Fruit fly (Drosophila melanogaster): ENCODE data around the gene Osi1.

Gene Osi1

DNA sequence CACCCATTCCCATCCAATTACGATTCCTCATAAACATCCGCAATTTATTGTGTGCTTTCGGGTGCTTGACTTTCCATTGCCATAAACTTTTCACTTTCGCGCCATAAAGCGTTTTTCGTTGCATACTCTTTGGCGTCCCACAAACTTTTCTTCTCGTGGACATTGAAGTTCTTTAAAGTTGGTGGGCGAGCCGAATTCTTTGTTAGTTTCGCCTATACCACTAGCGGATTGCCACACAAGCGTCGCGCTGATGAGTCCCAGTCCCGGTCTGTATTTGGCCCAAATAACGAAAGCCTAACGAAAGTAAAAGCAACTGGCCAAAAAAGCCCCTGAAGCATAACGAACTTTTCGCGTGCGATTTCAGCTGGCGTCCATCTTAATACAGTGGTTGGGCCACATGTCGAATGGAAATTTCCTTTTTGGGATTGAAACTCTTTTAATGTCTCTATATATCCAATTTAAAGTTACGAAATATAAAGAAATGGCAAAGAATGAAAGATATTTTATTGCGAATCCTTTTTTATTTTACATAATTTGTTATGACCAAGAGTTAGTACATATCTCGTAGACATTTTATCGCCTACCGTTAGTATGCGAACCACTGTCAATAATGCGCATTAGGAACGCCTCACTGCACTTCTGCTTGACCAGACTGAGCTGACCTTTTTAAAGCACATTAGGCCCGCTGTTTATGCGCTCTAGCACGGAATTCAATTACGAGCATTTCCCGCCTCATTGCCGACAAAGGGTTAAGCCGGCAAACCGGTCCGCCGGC is 37.1 kb downstream of the Osi1 start (continued):
- TF ChIP-seq CG1621 (tag; optimal IDR thresholded peaks at IDR 0.05) (no peak), OdsH (GFP tag; optimal IDR thresholded peaks at IDR 0.05) (peak; percentile 36), Ets21C (GFP tag; optimal IDR thresholded peaks at IDR 0.05) (peak; percentile 31), CG10631 (GFP tag; optimal IDR thresholded peaks at IDR 0.05) (peak; percentile 25), Sox15 (GFP tag; optimal IDR thresholded peaks at IDR 0.05) (no peak), dsx (GFP tag; optimal IDR thresholded peaks at IDR 0.05; ENCODE audit: poor library complexity, severe bottlenecking) (no peak), fkh (GFP tag; optimal IDR thresholded peaks at IDR 0.05) (no peak), CG31627 (GFP tag; optimal IDR thresholded peaks at IDR 0.05) (peak; percentile 39), CG8319 (GFP tag; optimal IDR thresholded peaks at IDR 0.05) (no peak), cyc (GFP tag; optimal IDR thresholded peaks at IDR 0.05) (no peak), CG9139 (GFP tag; optimal IDR thresholded peaks at IDR 0.05) (no peak), CG34406 (GFP tag; optimal IDR thresholded peaks at IDR 0.05) (peak; percentile 43), CG16779 (tag; optimal IDR thresholded peaks at IDR 0.05) (no peak), Blimp-1 (GFP tag; optimal IDR thresholded peaks at IDR 0.05) (peak; percentile 81), Gug (GFP tag; IDR thresholded peaks at IDR 0.05) (no peak), svp (GFP tag) (peak; percentile 69), fd85E (GFP tag; optimal IDR thresholded peaks at IDR 0.05) (no peak), lz (GFP tag; optimal IDR thresholded peaks at IDR 0.05) (peak; percentile 18), CG6163 (GFP tag; IDR thresholded peaks at IDR 0.05) (0 out of 3 replicates have a peak, but pooled peaks have one; percentile 11)

DNA sequence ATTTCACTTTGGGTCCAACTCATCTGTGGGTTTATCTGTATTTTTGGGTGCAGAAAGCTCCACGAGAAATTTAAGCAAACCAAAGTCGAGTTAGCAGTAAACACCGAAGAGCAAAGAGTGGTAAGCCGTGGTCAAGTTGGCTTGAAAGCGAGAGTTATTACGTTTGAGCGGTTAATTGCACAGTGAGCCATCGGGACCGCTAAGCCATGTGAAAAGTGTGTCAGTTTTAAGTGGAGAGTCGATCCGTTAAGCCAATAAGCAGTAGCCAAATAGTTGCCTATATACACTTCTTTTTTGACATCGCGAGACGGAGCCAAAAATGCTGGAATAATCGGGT is 37.7 kb downstream of the Osi1 start:
- TF ChIP-seq net (GFP tag; optimal IDR thresholded peaks at IDR 0.05) (no peak), CG6854 (GFP tag; optimal IDR thresholded peaks at IDR 0.05) (peak; percentile 51), Blimp-1 (GFP tag; optimal IDR thresholded peaks at IDR 0.05) (peak; percentile 96)

DNA sequence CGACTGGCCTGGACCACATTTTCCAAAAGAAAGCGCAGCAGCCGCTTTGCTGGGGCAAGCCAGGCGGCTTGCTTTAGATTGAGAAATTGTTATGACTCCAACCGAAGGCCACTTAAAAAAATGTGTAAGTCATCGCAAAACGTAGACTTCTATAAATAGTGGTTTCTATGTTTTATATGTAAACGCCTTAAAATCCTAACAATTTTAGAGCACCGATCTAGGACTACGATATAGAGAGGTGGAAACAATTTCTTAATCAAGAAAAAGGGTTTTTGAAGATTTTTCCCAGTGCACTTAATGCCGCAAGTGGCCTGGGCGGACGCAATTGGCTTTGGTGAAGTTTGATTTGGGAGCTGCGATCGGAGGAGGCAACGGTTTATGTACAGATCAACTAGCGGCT is 40.9 kb downstream of the Osi1 start:
- peak; percentile 97 for TF ChIP-seq Hr4 (GFP tag; optimal IDR thresholded peaks at IDR 0.05)
- TF ChIP-seq CG8319 (GFP tag; optimal IDR thresholded peaks at IDR 0.05): no peak
- no peak for TF ChIP-seq CG16779 (tag; optimal IDR thresholded peaks at IDR 0.05)
- TF ChIP-seq CG15336 (GFP tag; IDR thresholded peaks at IDR 0.05): peak; percentile 93
- peak in 1 of 2 experiments; percentile 64 for TF ChIP-seq salr (GFP tag; optimal IDR thresholded peaks at IDR 0.05)
- TF ChIP-seq vri (GFP tag; optimal IDR thresholded peaks at IDR 0.05): no peak
- no peak for TF ChIP-seq fkh (GFP tag; optimal IDR thresholded peaks at IDR 0.05)
- TF ChIP-seq dac (GFP tag; optimal IDR thresholded peaks at IDR 0.05): peak; percentile 89
- TF ChIP-seq Eip78C (GFP tag): peak; percentile 88
- no peak for TF ChIP-seq esn (GFP tag; optimal IDR thresholded peaks at IDR 0.05)
- TF ChIP-seq CG3032 (tag; optimal IDR thresholded peaks at IDR 0.05): no peak
- no peak for TF ChIP-seq fd59A (GFP tag; optimal IDR thresholded peaks at IDR 0.05)
- TF ChIP-seq CG6163 (GFP tag; IDR thresholded peaks at IDR 0.05): peak; percentile 83
- TF ChIP-seq dsx (GFP tag; optimal IDR thresholded peaks at IDR 0.05; ENCODE audit: poor library complexity, severe bottlenecking): no peak
- no peak for TF ChIP-seq CG11902 (GFP tag; optimal IDR thresholded peaks at IDR 0.05)
- TF ChIP-seq Sox14 (GFP tag; optimal IDR thresholded peaks at IDR 0.05): peak; percentile 50
- TF ChIP-seq Ets21C (GFP tag; optimal IDR thresholded peaks at IDR 0.05): no peak
- TF ChIP-seq spab (GFP tag; optimal IDR thresholded peaks at IDR 0.05): no peak
- TF ChIP-seq CG10669 (GFP tag; optimal IDR thresholded peaks at IDR 0.05): no peak
- TF ChIP-seq CG8119 (GFP tag; IDR thresholded peaks at IDR 0.05): peak; percentile 88
- TF ChIP-seq acj6 (GFP tag; optimal IDR thresholded peaks at IDR 0.05): peak; percentile 46
- peak; percentile 19 for TF ChIP-seq CG7368 (GFP tag; optimal IDR thresholded peaks at IDR 0.05)
- TF ChIP-seq ss (GFP tag; optimal IDR thresholded peaks at IDR 0.05): no peak
- peak; percentile 87 for TF ChIP-seq eg (GFP tag; IDR thresholded peaks at IDR 0.05)
- peak; percentile 31 for TF ChIP-seq CG11762 (GFP tag; optimal IDR thresholded peaks at IDR 0.05; ENCODE audit: insufficient read depth)
- peak; percentile 61 for TF ChIP-seq pdm3 (GFP tag; optimal IDR thresholded peaks at IDR 0.05)
- peak; percentile 89 for TF ChIP-seq Lpt (GFP tag; optimal IDR thresholded peaks at IDR 0.05)
- TF ChIP-seq achi (GFP tag; optimal IDR thresholded peaks at IDR 0.05): peak; percentile 63
- no peak for TF ChIP-seq CG31627 (GFP tag; optimal IDR thresholded peaks at IDR 0.05)
- peak; percentile 14 for TF ChIP-seq lz (GFP tag; optimal IDR thresholded peaks at IDR 0.05)
- TF ChIP-seq CG6792 (GFP tag; optimal IDR thresholded peaks at IDR 0.05): peak; percentile 39
- no peak for TF ChIP-seq Ets96B (tag; optimal IDR thresholded peaks at IDR 0.05)
- no peak for TF ChIP-seq Sox15 (GFP tag; optimal IDR thresholded peaks at IDR 0.05)
- no peak for TF ChIP-seq Met (GFP tag; optimal IDR thresholded peaks at IDR 0.05)
